Fruit fly (Drosophila melanogaster) whole organism, embryonic: Measurements from ENCODE around the gene kay.

ENCODE experiments used
- CG11456 ChIP-seq: fragments of 200-800 bp; sonication (Bioruptor generic); IDR thresholded peaks from 3 replicates; pipeline ENCODE4 v1.3.6; 2022; ENCODE audit warnings: missing biosample characterization, missing genetic modification characterization
- CG12104 ChIP-seq: fragments of 200-800 bp; sonication (Bioruptor generic); optimal IDR thresholded peaks from 3 replicates; lab custom pipeline; 2016; ENCODE audit warnings: missing biosample characterization, missing genetic modification characterization
- CG12236 ChIP-seq: fragments of 200-800 bp; sonication (Bioruptor generic); optimal IDR thresholded peaks from 2 replicates; lab custom pipeline; 2016; ENCODE audit warnings: missing biosample characterization, missing genetic modification characterization
- CG1233 ChIP-seq: fragments of 200-800 bp; sonication (Bioruptor generic); optimal IDR thresholded peaks from 4 replicates; lab custom pipeline; 2018; ENCODE audit warnings: missing biosample characterization, mild to moderate bottlenecking, missing genetic modification characterization
- CG13296 ChIP-seq: fragments of 200-800 bp; sonication (Bioruptor generic); optimal IDR thresholded peaks from 3 replicates; lab custom pipeline; 2018; ENCODE audit warnings: missing biosample characterization, mild to moderate bottlenecking, missing genetic modification characterization
- CG14441 ChIP-seq: fragments of 200-800 bp; sonication (Bioruptor generic); IDR thresholded peaks from 2 replicates; pipeline ENCODE4 v1.3.6; 2022; ENCODE audit warnings: missing biosample characterization, missing genetic modification characterization
- CG14710 ChIP-seq: fragments of 200-800 bp; sonication (Bioruptor generic); optimal IDR thresholded peaks from 3 replicates; lab custom pipeline; 2019; ENCODE audit warnings: missing biosample characterization, mild to moderate bottlenecking, missing genetic modification characterization, moderate library complexity
- CG1832 ChIP-seq: fragments of 200-800 bp; sonication (Bioruptor generic); optimal IDR thresholded peaks from 2 replicates; lab custom pipeline; 2017; ENCODE audit warnings: missing biosample characterization, mild to moderate bottlenecking, missing genetic modification characterization, inconsistent platforms
- CG18476 ChIP-seq: fragments of 200-800 bp; sonication (Bioruptor generic); optimal IDR thresholded peaks from 2 replicates; lab custom pipeline; 2016; ENCODE audit warnings: missing biosample characterization, mild to moderate bottlenecking, missing genetic modification characterization
- CG2712 ChIP-seq: fragments of 200-800 bp; optimal IDR thresholded peaks from 3 replicates; lab custom pipeline; 2019; ENCODE audit warnings: missing biosample characterization, mild to moderate bottlenecking, missing genetic modification characterization, moderate library complexity
- CG30403 ChIP-seq: fragments of 200-800 bp; sonication (Bioruptor generic); optimal IDR thresholded peaks from 3 replicates; lab custom pipeline; 2016; ENCODE audit warnings: missing biosample characterization, missing genetic modification characterization
- CG34224 ChIP-seq: fragments of 200-800 bp; sonication (Bioruptor generic); IDR thresholded peaks from 3 replicates; pipeline ENCODE4 v1.3.6; 2022; ENCODE audit warnings: missing biosample characterization, missing genetic modification characterization; ENCODE audit not compliant: partially characterized antibody
- CG43689 ChIP-seq: fragments of 200-800 bp; sonication (Bioruptor generic); IDR thresholded peaks from 2 replicates; pipeline ENCODE4 v1.3.6; 2022; ENCODE audit warnings: missing biosample characterization, missing genetic modification characterization
- CG4617 ChIP-seq: fragments of 200-800 bp; sonication (Bioruptor generic); optimal IDR thresholded peaks from 3 replicates; lab custom pipeline; 2016; ENCODE audit warnings: missing biosample characterization, missing genetic modification characterization, borderline replicate concordance
- CG6683 ChIP-seq: fragments of 200-800 bp; sonication (Bioruptor generic); optimal IDR thresholded peaks from 2 replicates; lab custom pipeline; 2017; ENCODE audit warnings: missing biosample characterization, mild to moderate bottlenecking, missing genetic modification characterization, missing genetic modification reagents
- CkIIα-i1 ChIP-seq: fragments of 200-800 bp; sonication (Bioruptor generic); IDR thresholded peaks from 2 replicates; pipeline ENCODE4 v1.3.6; 2022; ENCODE audit warnings: missing biosample characterization, missing genetic modification characterization
- Dbx ChIP-seq: fragments of 200-800 bp; sonication (Bioruptor generic); IDR thresholded peaks from 3 replicates; pipeline ENCODE4 v1.3.6; 2022; ENCODE audit warnings: missing biosample characterization, missing genetic modification characterization
- Dek ChIP-seq: fragments of 200-800 bp; sonication (Bioruptor generic); optimal IDR thresholded peaks from 3 replicates; lab custom pipeline; 2019; ENCODE audit warnings: missing biosample characterization, mild to moderate bottlenecking, missing genetic modification characterization, moderate library complexity
- E2f2 ChIP-seq: fragments of 200-800 bp; sonication (Bioruptor generic); IDR thresholded peaks from 2 replicates; pipeline ENCODE4 v1.3.6; 2022; ENCODE audit warnings: missing biosample characterization, missing genetic modification characterization
- MESR4 ChIP-seq: fragments of 200-800 bp; sonication (Bioruptor generic); optimal IDR thresholded peaks from 2 replicates; lab custom pipeline; 2018; ENCODE audit warnings: missing biosample characterization, mild to moderate bottlenecking, missing genetic modification characterization, moderate library complexity
- Mad ChIP-seq: fragments of 200-800 bp; sonication (Bioruptor generic); optimal IDR thresholded peaks from 2 replicates; lab custom pipeline; 2016; ENCODE audit warnings: missing biosample characterization, missing genetic modification characterization
- Max ChIP-seq: fragments of 200-800 bp; sonication (Bioruptor generic); optimal IDR thresholded peaks from 2 replicates; lab custom pipeline; 2016; ENCODE audit warnings: missing biosample characterization, mild to moderate bottlenecking, missing genetic modification characterization
- Med ChIP-seq: fragments of 200-800 bp; sonication (Bioruptor generic); peaks from one replicate; lab custom pipeline; 2016; ENCODE audit warnings: missing biosample characterization, missing genetic modification characterization, mild to moderate bottlenecking, inconsistent platforms, moderate library complexity
- NFAT ChIP-seq: fragments of 200-800 bp; sonication (Bioruptor generic); IDR thresholded peaks from 2 replicates; pipeline ENCODE4 v1.3.6; 2022; ENCODE audit warnings: missing biosample characterization, missing genetic modification characterization
- Nf-YB ChIP-seq: fragments of 200-800 bp; sonication (Bioruptor generic); optimal IDR thresholded peaks from 3 replicates; lab custom pipeline; 2019; ENCODE audit warnings: missing biosample characterization, mild to moderate bottlenecking, missing genetic modification characterization, moderate library complexity
- Rfx ChIP-seq: fragments of 200-800 bp; sonication (Bioruptor generic); IDR thresholded peaks from 2 replicates; pipeline ENCODE4 v1.3.6; 2022; ENCODE audit warnings: missing biosample characterization, missing genetic modification characterization
- Sin3A ChIP-seq: fragments of >200 bp; optimal IDR thresholded peaks from 2 replicates; lab custom pipeline; 2018
- Spps ChIP-seq: fragments of 200-800 bp; sonication (Bioruptor generic); optimal IDR thresholded peaks from 2 replicates; lab custom pipeline; 2018; ENCODE audit warnings: missing biosample characterization, mild to moderate bottlenecking, missing genetic modification characterization
- ab ChIP-seq: fragments of 200-800 bp; sonication (Bioruptor generic); optimal IDR thresholded peaks from 2 replicates; lab custom pipeline; 2016; ENCODE audit warnings: missing biosample characterization, missing genetic modification characterization
- ase ChIP-seq: fragments of 200-800 bp; sonication (Bioruptor generic); IDR thresholded peaks from 3 replicates; pipeline ENCODE4 v1.3.6; 2022; ENCODE audit warnings: missing biosample characterization, missing genetic modification characterization
- bbx ChIP-seq: fragments of 200-800 bp; sonication (Bioruptor generic); IDR thresholded peaks from 2 replicates; pipeline ENCODE4 v1.3.6; 2022; ENCODE audit warnings: missing biosample characterization, missing genetic modification characterization; ENCODE audit not compliant: partially characterized antibody
- da ChIP-seq: fragments of 200-800 bp; sonication (Bioruptor generic); optimal IDR thresholded peaks from 2 replicates; lab custom pipeline; 2016; ENCODE audit warnings: missing biosample characterization, missing genetic modification characterization
- dpn ChIP-seq, 2 experiments: fragments of 200-800 bp; sonication (Bioruptor generic); optimal IDR thresholded peaks; 3 replicates each; lab custom pipeline; 2016; ENCODE audit warnings: missing biosample characterization in 2 of 2, missing genetic modification characterization in 2 of 2
- en ChIP-seq: fragments of 200-800 bp; sonication (Bioruptor generic); optimal IDR thresholded peaks from 2 replicates; lab custom pipeline; 2016; ENCODE audit warnings: missing biosample characterization, missing genetic modification characterization
- grn ChIP-seq: fragments of 200-800 bp; sonication (Bioruptor generic); optimal IDR thresholded peaks from 3 replicates; lab custom pipeline; 2017; ENCODE audit warnings: missing biosample characterization, missing genetic modification characterization
- kay ChIP-seq: fragments of 200-800 bp; sonication (Bioruptor generic); optimal IDR thresholded peaks from 2 replicates; lab custom pipeline; 2016; ENCODE audit warnings: missing biosample characterization, missing genetic modification characterization
- luna ChIP-seq: fragments of 200-800 bp; sonication (Bioruptor generic); optimal IDR thresholded peaks from 2 replicates; lab custom pipeline; 2016; ENCODE audit warnings: missing biosample characterization, missing genetic modification characterization
- nau ChIP-seq: fragments of 200-800 bp; sonication (Bioruptor generic); optimal IDR thresholded peaks from 3 replicates; lab custom pipeline; 2017; ENCODE audit warnings: missing biosample characterization, mild to moderate bottlenecking, missing genetic modification characterization, missing genetic modification reagents
- slou ChIP-seq: fragments of 200-800 bp; sonication (Bioruptor generic); optimal IDR thresholded peaks from 3 replicates; lab custom pipeline; 2016; ENCODE audit warnings: missing biosample characterization, missing genetic modification characterization
- so ChIP-seq: fragments of 200-800 bp; sonication (Bioruptor generic); IDR thresholded peaks from 3 replicates; pipeline ENCODE4 v1.3.6; 2022; ENCODE audit warnings: missing biosample characterization, missing genetic modification characterization
- sr ChIP-seq: fragments of 200-800 bp; sonication (Bioruptor generic); IDR thresholded peaks from 3 replicates; pipeline ENCODE4 v1.3.6; 2022; ENCODE audit warnings: missing biosample characterization, missing genetic modification characterization
- stc ChIP-seq: fragments of 200-800 bp; sonication (Bioruptor generic); IDR thresholded peaks from 2 replicates; pipeline ENCODE4 v1.3.6; 2022; ENCODE audit warnings: missing biosample characterization, missing genetic modification characterization
- wor ChIP-seq: fragments of 200-800 bp; sonication (Bioruptor generic); IDR thresholded peaks from 2 replicates; pipeline ENCODE4 v1.3.6; 2022; ENCODE audit warnings: missing biosample characterization, missing genetic modification characterization
- zen2 ChIP-seq: fragments of 200-800 bp; sonication (Bioruptor generic); IDR thresholded peaks from 3 replicates; pipeline ENCODE4 v1.3.6; 2022; ENCODE audit warnings: missing biosample characterization, missing genetic modification characterization; ENCODE audit not compliant: partially characterized antibody
- zf30C ChIP-seq: fragments of 200-800 bp; sonication (Bioruptor generic); optimal IDR thresholded peaks from 3 replicates; lab custom pipeline; 2018; ENCODE audit warnings: missing biosample characterization, mild to moderate bottlenecking, missing genetic modification characterization
- zfh1 ChIP-seq: fragments of 200-800 bp; sonication (Bioruptor generic); IDR thresholded peaks from 3 replicates; pipeline ENCODE4 v1.3.6; 2022; ENCODE audit warnings: missing biosample characterization, missing genetic modification characterization

Gene kay

DNA sequence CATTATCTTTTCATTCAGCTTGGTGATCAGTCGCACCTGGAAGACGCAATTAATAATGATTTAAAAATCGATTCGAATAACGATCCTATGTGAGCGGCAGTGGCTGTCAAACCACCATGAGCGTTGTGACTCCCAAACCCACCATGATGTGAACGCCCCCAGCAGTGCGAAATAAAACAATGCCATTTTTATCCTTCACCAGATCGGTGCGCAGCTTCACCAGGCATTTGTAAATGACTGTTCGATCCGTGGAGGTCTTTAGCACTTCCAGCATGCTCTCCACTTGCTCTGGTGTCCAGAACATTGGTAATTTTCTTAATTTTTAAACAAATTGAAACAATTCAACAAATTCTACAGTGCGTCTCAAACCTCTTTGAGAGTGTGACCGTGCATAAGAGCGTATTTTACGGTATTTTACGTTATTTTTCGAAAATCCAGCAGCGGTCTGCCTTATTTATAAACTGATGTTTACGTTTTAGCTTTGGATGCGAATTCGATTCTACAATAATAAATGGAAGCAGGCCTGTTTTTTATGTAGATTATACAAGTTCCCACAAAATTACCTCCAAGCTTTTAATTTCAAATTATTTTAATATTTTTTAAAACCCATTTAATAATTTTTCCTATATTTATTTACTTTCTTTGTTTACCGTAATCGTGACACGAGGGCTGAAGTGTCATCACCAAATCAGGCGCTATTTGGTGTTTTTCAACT, 33.3 kb downstream of the kay start, which contains the start of the genes Rnb and Drice (continued):
- TF ChIP-seq CG12236 = no peak
- peak; percentile 26 for TF ChIP-seq Spps
- 0 out of 3 replicates have a peak, but pooled peaks have one; percentile 36 for TF ChIP-seq zfh1 (GFP tag; lab: Robert Waterston, UW)
- no peak for TF ChIP-seq grn (GFP tag; lab: Kevin White, UChicago)

- TF ChIP-seq CG4617 (GFP tag; lab: Kevin White, UChicago) = peak; percentile 56
- TF ChIP-seq MESR4 (GFP tag; lab: Kevin White, UChicago) = peak; percentile 67
- TF ChIP-seq Dbx (GFP tag; lab: Robert Waterston, UW) = 0 out of 3 replicates have a peak, but pooled peaks have one; percentile 4
- TF ChIP-seq kay (GFP tag; lab: Kevin White, UChicago) = peak; percentile 13
- 0 out of 2 replicates have a peak, but pooled peaks have one; percentile 5 for TF ChIP-seq E2f2
- TF ChIP-seq CG30403 = no peak
- peak; percentile 17 for TF ChIP-seq Med (GFP tag; lab: Kevin White, UChicago)
- TF ChIP-seq ab = no peak
- no peak for TF ChIP-seq CG18476 (GFP tag; lab: Kevin White, UChicago)
- no peak for TF ChIP-seq Max
- peak; percentile 20 for TF ChIP-seq CG14710 (tag; lab: Kevin White, UChicago)
Observed at dm6 chr3R:29799681-29800028, 33.9 kb downstream of the kay start.

- TF ChIP-seq zf30C (GFP tag; lab: Kevin White, UChicago) (no peak), Sin3A (lab: Kevin White, UChicago) (peak; percentile 69), slou (GFP tag; lab: Kevin White, UChicago) (no peak), bbx (peak; percentile 63; the same call in 1 of the 2 replicates), CG11456 (GFP tag; lab: Robert Waterston, UW) (peak; percentile 85), grn (GFP tag; lab: Kevin White, UChicago) (peak; percentile 56), Dek (tag; lab: Kevin White, UChicago) (peak; percentile 79), CG1233 (GFP tag; lab: Kevin White, UChicago) (peak; percentile 47), zen2 (GFP tag; lab: Robert Waterston, UW) (peak; percentile 35; the same call in 1 of the 3 replicates), da (GFP tag; lab: Kevin White, UChicago) (peak; percentile 63), CG12104 (GFP tag; lab: Kevin White, UChicago) (peak; percentile 51), dpn (GFP tag; optimal IDR thresholded peaks at IDR 0.05; lab: Kevin White, UChicago) (peak; percentile 71 to 85), ase (peak; percentile 76; the same call in 2 of the 3 replicates), Mad (GFP tag; lab: Kevin White, UChicago) (peak; percentile 60), stc (peak; percentile 69), CG2712 (tag; lab: Kevin White, UChicago) (peak; percentile 53), Rfx (GFP tag; lab: Robert Waterston, UW) (peak; percentile 81), sr (GFP tag; lab: Robert Waterston, UW) (no peak), CG13296 (GFP tag; lab: Kevin White, UChicago) (no peak), luna (GFP tag; lab: Kevin White, UChicago) (peak; percentile 47), CG43689 (GFP tag; lab: Robert Waterston, UW) (0 out of 2 replicates have a peak, but pooled peaks have one; percentile 36), nau (no peak), wor (peak; percentile 43; the same call in 1 of the 2 replicates), CG6683 (no peak), so (0 out of 3 replicates have a peak, but pooled peaks have one; percentile 8), E2f2 (peak; percentile 70), en (no peak), CG1832 (no peak), CG34224 (GFP tag; lab: Robert Waterston, UW) (peak; percentile 87), NFAT (GFP tag; lab: Robert Waterston, UW) (peak; percentile 79; the same call in 1 of the 2 replicates), Nf-YB (GFP tag; lab: Kevin White, UChicago) (peak; percentile 28), CkIIα-i1 (no peak), CG14441 (GFP tag; lab: Robert Waterston, UW) (peak; percentile 80)
Observed at dm6 chr3R:29802753-29803313, 37.0 kb downstream of the kay start, which contains the start of the genes Etfb and CG7789. TSS of gene Etfb (minus strand) at chr3R:29802945. TSS of gene CG7789 (plus strand) at chr3R:29803196.
